Fruit fly (Drosophila melanogaster) whole organism, embryonic: ENCODE measurements around the gene sac.

Experiments
- Ada2b ChIP-seq: fragments of 200-800 bp; sonication (Bioruptor generic); IDR thresholded peaks from 2 replicates; pipeline ENCODE4 v1.3.6; 2022; ENCODE audit warnings: missing biosample characterization, missing genetic modification characterization
- Antp ChIP-seq: fragments of 200-800 bp; sonication (Bioruptor generic); optimal IDR thresholded peaks from 3 replicates; lab custom pipeline; 2016; ENCODE audit warnings: missing biosample characterization, missing genetic modification characterization
- Bgb ChIP-seq: fragments of 200-800 bp; sonication (Bioruptor generic); IDR thresholded peaks from 2 replicates; pipeline ENCODE4 v1.3.6; 2022; ENCODE audit warnings: missing biosample characterization, missing genetic modification characterization; ENCODE audit not compliant: partially characterized antibody
- CG10209 ChIP-seq: fragments of 200-800 bp; sonication (Bioruptor generic); optimal IDR thresholded peaks from 3 replicates; lab custom pipeline; 2017; ENCODE audit warnings: missing biosample characterization, mild to moderate bottlenecking, missing genetic modification characterization, missing genetic modification reagents
- CG11247 ChIP-seq: fragments of 200-800 bp; sonication (Bioruptor generic); IDR thresholded peaks from 2 replicates; pipeline ENCODE4 v1.3.6; 2022; ENCODE audit warnings: missing biosample characterization, missing genetic modification characterization
- CG11398 ChIP-seq: fragments of 200-800 bp; sonication (Bioruptor generic); optimal IDR thresholded peaks from 2 replicates; lab custom pipeline; 2016; ENCODE audit warnings: missing biosample characterization, missing genetic modification characterization
- CG11560 ChIP-seq: fragments of 200-800 bp; sonication (Bioruptor generic); IDR thresholded peaks from 3 replicates; pipeline ENCODE4 v1.3.6; 2022; ENCODE audit warnings: missing biosample characterization, missing genetic modification characterization
- CG15011 ChIP-seq: fragments of 200-800 bp; sonication (Bioruptor generic); optimal IDR thresholded peaks from 3 replicates; lab custom pipeline; 2018; ENCODE audit warnings: missing biosample characterization, mild to moderate bottlenecking, missing genetic modification characterization
- CG15514 ChIP-seq: fragments of 200-800 bp; sonication (Bioruptor generic); optimal IDR thresholded peaks from 3 replicates; lab custom pipeline; 2017; ENCODE audit warnings: missing biosample characterization, missing genetic modification characterization, mild to moderate bottlenecking, moderate library complexity, missing genetic modification reagents
- CG1602 ChIP-seq: fragments of 200-800 bp; sonication (Bioruptor generic); optimal IDR thresholded peaks from 3 replicates; lab custom pipeline; 2016; ENCODE audit warnings: missing biosample characterization, missing genetic modification characterization
- CG18476 ChIP-seq: fragments of 200-800 bp; sonication (Bioruptor generic); optimal IDR thresholded peaks from 2 replicates; lab custom pipeline; 2016; ENCODE audit warnings: missing biosample characterization, mild to moderate bottlenecking, missing genetic modification characterization
- CG31224 ChIP-seq: fragments of 200-800 bp; sonication (Bioruptor generic); IDR thresholded peaks from 2 replicates; pipeline ENCODE4 v1.3.6; 2022; ENCODE audit warnings: missing biosample characterization, missing genetic modification characterization
- CG34376 ChIP-seq: fragments of 200-800 bp; sonication (Bioruptor generic); optimal IDR thresholded peaks from 2 replicates; lab custom pipeline; 2018; ENCODE audit warnings: missing biosample characterization, mild to moderate bottlenecking, missing genetic modification characterization
- CG4617 ChIP-seq: fragments of 200-800 bp; sonication (Bioruptor generic); optimal IDR thresholded peaks from 3 replicates; lab custom pipeline; 2016; ENCODE audit warnings: missing biosample characterization, missing genetic modification characterization, borderline replicate concordance
- CG7357 ChIP-seq: fragments of 200-800 bp; sonication (Bioruptor generic); IDR thresholded peaks from 3 replicates; pipeline ENCODE4 v1.3.6; 2022; ENCODE audit warnings: missing biosample characterization, missing genetic modification characterization
- CG8089 ChIP-seq: fragments of 200-800 bp; sonication (Bioruptor generic); optimal IDR thresholded peaks from 3 replicates; lab custom pipeline; 2016; ENCODE audit warnings: missing biosample characterization, missing genetic modification characterization
- CG9609 ChIP-seq: fragments of 200-800 bp; sonication (Bioruptor generic); optimal IDR thresholded peaks from 3 replicates; lab custom pipeline; 2016; ENCODE audit warnings: missing biosample characterization, missing genetic modification characterization
- CG9727 ChIP-seq: fragments of 200-800 bp; sonication (Bioruptor generic); optimal IDR thresholded peaks from 3 replicates; lab custom pipeline; 2017; ENCODE audit warnings: missing biosample characterization, mild to moderate bottlenecking, missing genetic modification characterization
- Doc3 ChIP-seq: fragments of 200-800 bp; sonication (Bioruptor generic); IDR thresholded peaks from 3 replicates; pipeline ENCODE4 v1.3.6; 2022; ENCODE audit warnings: missing biosample characterization, missing genetic modification characterization; ENCODE audit not compliant: partially characterized antibody
- Dref ChIP-seq: fragments of 200-800 bp; sonication (Bioruptor generic); IDR thresholded peaks from 2 replicates; pipeline ENCODE4 v1.3.6; 2022; ENCODE audit warnings: missing biosample characterization, missing genetic modification characterization
- E2f1 ChIP-seq: fragments of 200-800 bp; sonication (Bioruptor generic); IDR thresholded peaks from 2 replicates; pipeline ENCODE4 v1.3.6; 2022; ENCODE audit warnings: missing biosample characterization, missing genetic modification characterization
- Eip74EF ChIP-seq, 2 experiments: fragments of 200-800 bp in 1 of 2; fragments of >200 bp in 1 of 2; sonication (Bioruptor generic) in 1 of 2; optimal IDR thresholded peaks; 2 replicates each; lab custom pipeline; 2017 to 2019; ENCODE audit warnings: missing biosample characterization in 2 of 2, missing genetic modification characterization in 2 of 2, mild to moderate bottlenecking in 1 of 2, moderate library complexity in 1 of 2
- Elba2 ChIP-seq: fragments of 200-800 bp; sonication (Bioruptor generic); optimal IDR thresholded peaks from 3 replicates; lab custom pipeline; 2016; ENCODE audit warnings: missing biosample characterization, missing genetic modification characterization
- HmgZ ChIP-seq: fragments of 200-800 bp; sonication (Bioruptor generic); optimal IDR thresholded peaks from 2 replicates; lab custom pipeline; 2018; ENCODE audit warnings: missing biosample characterization, mild to moderate bottlenecking, missing genetic modification characterization
- MBD-R2 ChIP-seq: fragments of 200-800 bp; sonication (Bioruptor generic); IDR thresholded peaks from 2 replicates; pipeline ENCODE4 v1.3.6; 2022; ENCODE audit warnings: missing biosample characterization, missing genetic modification characterization
- Mes4 ChIP-seq: fragments of 200-800 bp; sonication (Bioruptor generic); optimal IDR thresholded peaks from 2 replicates; lab custom pipeline; 2016; ENCODE audit warnings: missing biosample characterization, missing genetic modification characterization
- NC2α ChIP-seq: fragments of 200-800 bp; sonication (Bioruptor generic); optimal IDR thresholded peaks from 2 replicates; lab custom pipeline; 2016; ENCODE audit warnings: missing biosample characterization, missing genetic modification characterization
- Oli ChIP-seq: fragments of 200-800 bp; sonication (Bioruptor generic); optimal IDR thresholded peaks from 2 replicates; lab custom pipeline; 2018; ENCODE audit warnings: missing biosample characterization, mild to moderate bottlenecking, missing genetic modification characterization, moderate library complexity
- Opbp ChIP-seq: fragments of 200-800 bp; sonication (Bioruptor generic); IDR thresholded peaks from 3 replicates; pipeline ENCODE4 v1.3.6; 2022; ENCODE audit warnings: missing biosample characterization, missing genetic modification characterization; ENCODE audit not compliant: partially characterized antibody
- Pdp1 ChIP-seq, 2 experiments: fragments of 200-800 bp; sonication (Bioruptor generic); optimal IDR thresholded peaks; 3 replicates each; lab custom pipeline; 2016; ENCODE audit warnings: missing biosample characterization in 2 of 2, missing genetic modification characterization in 2 of 2, mild to moderate bottlenecking in 1 of 2, moderate library complexity in 1 of 2
- Trl ChIP-seq, 3 experiments: fragments of >200 bp in 2 of 3; fragments of 200-800 bp in 1 of 3; sonication (Bioruptor generic) in 1 of 3; optimal IDR thresholded peaks; 2 replicates in 1 of 3; 3 replicates in 2 of 3; lab custom pipeline; 2016 to 2017; ENCODE audit warnings: missing biosample characterization in 1 of 3, missing genetic modification characterization in 1 of 3
- abd-A ChIP-seq: fragments of 200-800 bp; sonication (Bioruptor generic); optimal IDR thresholded peaks from 3 replicates; lab custom pipeline; 2019; ENCODE audit warnings: missing biosample characterization, mild to moderate bottlenecking, missing genetic modification characterization, moderate library complexity
- ara ChIP-seq: fragments of 200-800 bp; sonication (Bioruptor generic); IDR thresholded peaks from 2 replicates; pipeline ENCODE4 v1.3.6; 2022; ENCODE audit warnings: missing biosample characterization, missing genetic modification characterization
- bcd ChIP-seq: fragments of 200-800 bp; sonication (Bioruptor generic); optimal IDR thresholded peaks from 2 replicates; lab custom pipeline; 2017; ENCODE audit warnings: missing biosample characterization, mild to moderate bottlenecking, missing genetic modification characterization
- dmrt11E ChIP-seq: fragments of 200-800 bp; sonication (Bioruptor generic); optimal IDR thresholded peaks from 3 replicates; lab custom pipeline; 2018; ENCODE audit warnings: missing biosample characterization, mild to moderate bottlenecking, missing genetic modification characterization, moderate library complexity
- emc ChIP-seq: fragments of 200-800 bp; sonication (Bioruptor generic); optimal IDR thresholded peaks from 2 replicates; lab custom pipeline; 2016; ENCODE audit warnings: missing biosample characterization, missing genetic modification characterization
- fd64A ChIP-seq: fragments of 200-800 bp; sonication (Bioruptor generic); optimal IDR thresholded peaks from 3 replicates; lab custom pipeline; 2018; ENCODE audit warnings: missing biosample characterization, mild to moderate bottlenecking, missing genetic modification characterization
- ftz-f1 ChIP-seq: fragments of 200-800 bp; sonication (Bioruptor generic); optimal IDR thresholded peaks from 2 replicates; lab custom pipeline; 2016; ENCODE audit warnings: missing biosample characterization, missing genetic modification characterization
- hbn ChIP-seq: fragments of 200-800 bp; sonication (Bioruptor generic); IDR thresholded peaks from 2 replicates; pipeline ENCODE4 v1.3.6; 2022; ENCODE audit warnings: missing biosample characterization, missing genetic modification characterization; ENCODE audit not compliant: partially characterized antibody
- ken ChIP-seq: fragments of 200-800 bp; sonication (Bioruptor generic); IDR thresholded peaks from 3 replicates; pipeline ENCODE4 v1.3.6; 2022; ENCODE audit warnings: missing biosample characterization, missing genetic modification characterization
- lov ChIP-seq, 2 experiments: fragments of 200-800 bp in 1 of 2; fragments of >200 bp in 1 of 2; sonication (Bioruptor generic) in 1 of 2; IDR thresholded peaks in 1 of 2; optimal IDR thresholded peaks in 1 of 2; 2 replicates in 1 of 2; 3 replicates in 1 of 2; pipeline versions ENCODE4 v1.3.6 to Lab custom; 2017 to 2022; ENCODE audit warnings: missing biosample characterization in 1 of 2, missing genetic modification characterization in 1 of 2
- onecut ChIP-seq: fragments of 200-800 bp; sonication (Bioruptor generic); IDR thresholded peaks from 2 replicates; pipeline ENCODE4 v1.3.6; 2022; ENCODE audit warnings: missing biosample characterization, missing genetic modification characterization
- pb ChIP-seq: fragments of 200-800 bp; sonication (Bioruptor generic); optimal IDR thresholded peaks from 3 replicates; lab custom pipeline; 2016; ENCODE audit warnings: missing biosample characterization, missing genetic modification characterization
- pho ChIP-seq: fragments of 200-800 bp; sonication (Bioruptor generic); optimal IDR thresholded peaks from 2 replicates; lab custom pipeline; 2016; ENCODE audit warnings: missing biosample characterization, missing genetic modification characterization
- sna ChIP-seq: fragments of 200-800 bp; sonication (Bioruptor generic); IDR thresholded peaks from 2 replicates; pipeline ENCODE4 v1.3.6; 2022; ENCODE audit warnings: missing biosample characterization, missing genetic modification characterization; ENCODE audit not compliant: partially characterized antibody
- sug ChIP-seq: fragments of 200-800 bp; optimal IDR thresholded peaks from 2 replicates; lab custom pipeline; 2019; ENCODE audit warnings: missing biosample characterization, mild to moderate bottlenecking, missing genetic modification characterization, moderate library complexity
- tup ChIP-seq: fragments of 200-800 bp; sonication (Bioruptor generic); optimal IDR thresholded peaks from 2 replicates; lab custom pipeline; 2016; ENCODE audit warnings: missing biosample characterization, mild to moderate bottlenecking, missing genetic modification characterization, moderate library complexity
- vfl ChIP-seq: fragments of 200-800 bp; sonication (Bioruptor generic); optimal IDR thresholded peaks from 2 replicates; lab custom pipeline; 2016; ENCODE audit warnings: missing biosample characterization, missing genetic modification characterization
- yki ChIP-seq: fragments of >200 bp; optimal IDR thresholded peaks from 3 replicates; lab custom pipeline; 2018

Gene sac

dm6 chr3R:4437113-4437512 lies 43.5 kb upstream of the sac start, which contains the start of the genes Lipt2 and CG14650 (continued):
- TF ChIP-seq CG31224 (GFP tag; lab: Robert Waterston, UW), result no peak
- TF ChIP-seq hbn, result peak; percentile 55; the same call in 1 of the 2 replicates
- 0 out of 2 replicates have a peak, but pooled peaks have one; percentile 21 for TF ChIP-seq Bgb (GFP tag; lab: Robert Waterston, UW)
- TF ChIP-seq ara (GFP tag; lab: Robert Waterston, UW), result no peak
- TF ChIP-seq ken, result no peak
- TF ChIP-seq Elba2 (GFP tag; lab: Kevin White, UChicago), result peak; percentile 86
- peak; percentile 56 for TF ChIP-seq pho (GFP tag; lab: Kevin White, UChicago)
- peak; percentile 36 for TF ChIP-seq ftz-f1 (GFP tag; lab: Kevin White, UChicago)
- TF ChIP-seq Eip74EF (GFP tag; optimal IDR thresholded peaks at IDR 0.05; lab: Kevin White, UChicago), result no peak
- TF ChIP-seq bcd, result peak; percentile 33
- TF ChIP-seq E2f1, result 0 out of 2 replicates have a peak, but pooled peaks have one; percentile 9
- TF ChIP-seq CG34376, result peak; percentile 46
- no peak for TF ChIP-seq Ada2b
- TF ChIP-seq CG11247, result 0 out of 2 replicates have a peak, but pooled peaks have one; percentile 26
- peak; percentile 98 for TF ChIP-seq CG4617 (GFP tag; lab: Kevin White, UChicago)
- TF ChIP-seq CG7357 (GFP tag; lab: Robert Waterston, UW), result no peak
- peak; percentile 12 for TF ChIP-seq vfl (GFP tag; lab: Kevin White, UChicago)
- peak; percentile 59; the same call in 2 of the 3 replicates for TF ChIP-seq Opbp (GFP tag; lab: Robert Waterston, UW)
- peak; percentile 50 for TF ChIP-seq CG1602 (GFP tag; lab: Kevin White, UChicago)
- TF ChIP-seq sna, result peak; percentile 46
- no peak for TF ChIP-seq fd64A (GFP tag; lab: Kevin White, UChicago)
- TF ChIP-seq sug, result peak; percentile 60
- no peak for TF ChIP-seq lov (optimal IDR thresholded peaks at IDR 0.05; lab: Kevin White, UChicago)
- no peak for TF ChIP-seq lov (GFP tag; IDR thresholded peaks at IDR 0.05; lab: Robert Waterston, UW)
- peak; percentile 8 for TF ChIP-seq NC2α (GFP tag; lab: Kevin White, UChicago)
- peak; percentile 76 for TF ChIP-seq Antp (GFP tag; lab: Kevin White, UChicago)
- TF ChIP-seq emc, result peak; percentile 34
- TF ChIP-seq Oli (tag; lab: Kevin White, UChicago), result no peak
- TF ChIP-seq CG9727 (GFP tag; lab: Kevin White, UChicago), result peak; percentile 33
- TF ChIP-seq abd-A (tag; lab: Kevin White, UChicago), result no peak
- TF ChIP-seq dmrt11E (tag; lab: Kevin White, UChicago), result peak; percentile 50
- peak; percentile 56 for TF ChIP-seq Doc3 (GFP tag; lab: Robert Waterston, UW)
- no peak for TF ChIP-seq onecut (GFP tag; lab: Robert Waterston, UW)
- peak; percentile 47 for TF ChIP-seq CG10209
- TF ChIP-seq CG11560, result no peak
- TF ChIP-seq Dref (GFP tag; lab: Robert Waterston, UW), result peak; percentile 67
- TF ChIP-seq CG8089 (GFP tag; lab: Kevin White, UChicago), result peak; percentile 61
- peak; percentile 19 for TF ChIP-seq CG18476
- peak; percentile 70 for TF ChIP-seq CG9609 (GFP tag; lab: Kevin White, UChicago)
- TF ChIP-seq yki (lab: Kevin White, UChicago), result no peak
- TF ChIP-seq MBD-R2 (GFP tag; lab: Robert Waterston, UW), result peak; percentile 88
- no peak for TF ChIP-seq CG15011
- no peak for TF ChIP-seq Trl (optimal IDR thresholded peaks at IDR 0.05; lab: Kevin White, UChicago)
- TF ChIP-seq Trl (GFP tag; optimal IDR thresholded peaks at IDR 0.05; lab: Kevin White, UChicago), result peak; percentile 81
- peak; percentile 74 for TF ChIP-seq CG15514 (GFP tag; lab: Kevin White, UChicago)
- TF ChIP-seq HmgZ (tag; lab: Kevin White, UChicago), result peak; percentile 86
- peak; percentile 47 for TF ChIP-seq Mes4 (GFP tag; lab: Kevin White, UChicago)
- no peak for TF ChIP-seq CG11398 (GFP tag; lab: Kevin White, UChicago)
- peak; percentile 50 to 66 for TF ChIP-seq Pdp1 (GFP tag; optimal IDR thresholded peaks at IDR 0.05; lab: Kevin White, UChicago)
- no peak for TF ChIP-seq tup (GFP tag; lab: Kevin White, UChicago)
- TF ChIP-seq pb (GFP tag; lab: Kevin White, UChicago), result peak; percentile 33
